Fruit fly (Drosophila melanogaster): ENCODE data around the gene IKKbeta.

IKKbeta gene

DNA sequence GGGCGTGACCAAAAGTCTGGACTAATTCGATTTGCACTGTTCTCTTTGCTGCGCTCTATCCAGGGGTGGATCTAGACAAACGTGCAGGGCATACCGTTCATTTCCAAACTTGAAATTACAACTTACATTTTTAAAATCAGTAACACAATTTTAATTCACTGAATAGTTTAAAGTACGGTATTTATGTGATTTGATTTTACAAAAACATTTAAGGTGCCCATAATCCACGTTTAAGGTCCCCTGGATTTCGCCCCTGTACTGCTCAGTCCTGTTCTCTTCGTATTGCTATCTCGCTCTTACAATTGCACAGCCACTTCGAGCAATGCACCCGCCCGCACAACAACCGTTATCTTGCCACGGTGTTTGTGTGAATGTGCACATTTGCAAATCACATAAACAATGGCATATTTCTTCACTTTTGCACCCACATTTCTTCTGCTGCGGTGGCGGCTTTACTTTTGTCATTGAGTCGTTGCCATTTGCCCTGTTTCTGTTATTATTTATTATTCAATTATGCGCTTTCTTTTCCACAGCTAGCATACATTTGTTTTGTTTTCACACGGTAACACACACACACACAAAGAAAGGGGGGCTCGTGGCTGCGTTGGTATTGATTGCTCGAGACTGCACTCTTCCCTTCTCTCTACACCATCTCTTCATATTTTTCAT, 48.6 kb upstream of the IKKbeta start (continued):
- TF ChIP-seq topi (GFP tag; optimal IDR thresholded peaks at IDR 0.05), result peak; percentile 99
- peak; percentile 98 for TF ChIP-seq CG34406 (GFP tag; optimal IDR thresholded peaks at IDR 0.05)
- TF ChIP-seq Hr38 (GFP tag; optimal IDR thresholded peaks at IDR 0.05), result peak; percentile 66
- TF ChIP-seq esn (GFP tag; optimal IDR thresholded peaks at IDR 0.05), result peak; percentile 99
- TF ChIP-seq CG6163 (GFP tag; IDR thresholded peaks at IDR 0.05), result peak; percentile 99
- TF ChIP-seq salr (GFP tag; optimal IDR thresholded peaks at IDR 0.05), result peak; percentile 96 to 98
- peak; percentile 97 for TF ChIP-seq vri (GFP tag; optimal IDR thresholded peaks at IDR 0.05)
- TF ChIP-seq Hr4 (GFP tag; optimal IDR thresholded peaks at IDR 0.05), result peak; percentile 99
- TF ChIP-seq CG9139 (GFP tag; optimal IDR thresholded peaks at IDR 0.05), result peak; percentile 97

DNA sequence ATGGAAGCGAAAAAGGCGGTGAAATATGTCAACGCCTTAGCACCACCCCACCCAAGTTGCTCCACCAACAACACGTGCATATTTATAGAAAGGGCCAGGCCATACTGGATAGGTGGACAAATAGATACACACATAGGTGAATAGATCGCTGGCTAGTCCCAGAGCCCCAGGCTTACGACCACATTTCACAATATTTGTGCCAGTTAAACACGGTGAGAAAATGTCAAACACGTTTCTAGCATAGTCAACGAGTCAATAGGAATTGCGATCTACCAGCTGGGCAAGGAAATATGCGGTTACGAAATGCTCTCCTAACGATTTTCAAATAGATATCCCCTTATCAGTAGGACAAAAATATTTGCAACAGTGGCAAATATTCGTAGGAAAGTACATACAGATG, 45.7 kb upstream of the IKKbeta start:
- TF ChIP-seq fkh (GFP tag; optimal IDR thresholded peaks at IDR 0.05), result peak; percentile 35
- no peak for TF ChIP-seq spab (GFP tag; optimal IDR thresholded peaks at IDR 0.05)
- TF ChIP-seq Gug (GFP tag; IDR thresholded peaks at IDR 0.05), result no peak
- no peak for TF ChIP-seq Smox (GFP tag; optimal IDR thresholded peaks at IDR 0.05)
- TF ChIP-seq Eip78C (GFP tag), result peak; percentile 28
- TF ChIP-seq CG6276 (GFP tag; optimal IDR thresholded peaks at IDR 0.05), result no peak
- no peak for TF ChIP-seq svp (GFP tag)
- TF ChIP-seq OdsH (GFP tag; optimal IDR thresholded peaks at IDR 0.05), result no peak
- no peak for TF ChIP-seq CG31627 (GFP tag; optimal IDR thresholded peaks at IDR 0.05)
- TF ChIP-seq CG10631 (GFP tag; optimal IDR thresholded peaks at IDR 0.05), result no peak
- TF ChIP-seq acj6 (GFP tag; optimal IDR thresholded peaks at IDR 0.05), result no peak
- TF ChIP-seq pdm3 (GFP tag; optimal IDR thresholded peaks at IDR 0.05), result no peak
- TF ChIP-seq dac (GFP tag; optimal IDR thresholded peaks at IDR 0.05), result no peak
- TF ChIP-seq Ets96B (tag; optimal IDR thresholded peaks at IDR 0.05), result no peak
- no peak for TF ChIP-seq salr (GFP tag; optimal IDR thresholded peaks at IDR 0.05)
- TF ChIP-seq CG32006 (GFP tag; optimal IDR thresholded peaks at IDR 0.05), result peak; percentile 17
- no peak for TF ChIP-seq Hr38 (GFP tag; optimal IDR thresholded peaks at IDR 0.05)
- no peak for TF ChIP-seq Ets21C (GFP tag; optimal IDR thresholded peaks at IDR 0.05)

- peak; percentile 60 for TF ChIP-seq Met (GFP tag; optimal IDR thresholded peaks at IDR 0.05)
- no peak for TF ChIP-seq Ets21C (GFP tag; optimal IDR thresholded peaks at IDR 0.05)
- TF ChIP-seq esn (GFP tag; optimal IDR thresholded peaks at IDR 0.05), result peak; percentile 75
- TF ChIP-seq fd59A (GFP tag; optimal IDR thresholded peaks at IDR 0.05), result peak; percentile 71
- TF ChIP-seq CG7368 (GFP tag; optimal IDR thresholded peaks at IDR 0.05), result peak; percentile 70
- peak; percentile 40 for TF ChIP-seq Hr39 (GFP tag; optimal IDR thresholded peaks at IDR 0.05)
- TF ChIP-seq CG11762 (GFP tag; optimal IDR thresholded peaks at IDR 0.05; ENCODE audit: insufficient read depth), result peak; percentile 80
- TF ChIP-seq Sox15 (GFP tag; optimal IDR thresholded peaks at IDR 0.05), result peak; percentile 57
- peak; percentile 94 for TF ChIP-seq CG32006 (GFP tag; optimal IDR thresholded peaks at IDR 0.05)
- peak; percentile 65 for TF ChIP-seq CG9139 (GFP tag; optimal IDR thresholded peaks at IDR 0.05)
- TF ChIP-seq ss (GFP tag; optimal IDR thresholded peaks at IDR 0.05), result peak; percentile 83 to 89
- peak; percentile 86 for TF ChIP-seq CG10631 (GFP tag; optimal IDR thresholded peaks at IDR 0.05)
- peak; percentile 84 for TF ChIP-seq achi (GFP tag; optimal IDR thresholded peaks at IDR 0.05)
- TF ChIP-seq CG6792 (GFP tag; optimal IDR thresholded peaks at IDR 0.05), result peak; percentile 73
- peak; percentile 76 for TF ChIP-seq CG10669 (GFP tag; optimal IDR thresholded peaks at IDR 0.05)
- TF ChIP-seq CG8319 (GFP tag; optimal IDR thresholded peaks at IDR 0.05), result peak; percentile 61
- TF ChIP-seq pdm3 (GFP tag; optimal IDR thresholded peaks at IDR 0.05), result peak; percentile 74
- TF ChIP-seq CG8119 (GFP tag; IDR thresholded peaks at IDR 0.05), result peak; percentile 82
- TF ChIP-seq lz (GFP tag; optimal IDR thresholded peaks at IDR 0.05), result peak; percentile 58
- no peak for TF ChIP-seq fd85E (GFP tag; optimal IDR thresholded peaks at IDR 0.05)
- no peak for TF ChIP-seq Eip93F (GFP tag; optimal IDR thresholded peaks at IDR 0.05)
- peak; percentile 37 for TF ChIP-seq Sox14 (GFP tag; optimal IDR thresholded peaks at IDR 0.05)
- peak; percentile 87 for TF ChIP-seq OdsH (GFP tag; optimal IDR thresholded peaks at IDR 0.05)
- TF ChIP-seq cyc (GFP tag; optimal IDR thresholded peaks at IDR 0.05), result peak; percentile 57
- TF ChIP-seq Hr38 (GFP tag; optimal IDR thresholded peaks at IDR 0.05), result no peak
- peak; percentile 77 for TF ChIP-seq eg (GFP tag; IDR thresholded peaks at IDR 0.05)
- TF ChIP-seq spab (GFP tag; optimal IDR thresholded peaks at IDR 0.05), result peak; percentile 83
- TF ChIP-seq fkh (GFP tag; optimal IDR thresholded peaks at IDR 0.05), result peak; percentile 23
- TF ChIP-seq CG8632 (GFP tag; optimal IDR thresholded peaks at IDR 0.05), result peak; percentile 77
- peak; percentile 14 for TF ChIP-seq svp (GFP tag)
- peak; percentile 63 for TF ChIP-seq dac (GFP tag; optimal IDR thresholded peaks at IDR 0.05)
- peak; percentile 72; the same call in 1 of the 2 replicates for TF ChIP-seq CG15336 (GFP tag; IDR thresholded peaks at IDR 0.05)
These were observed 44.9 kb upstream of the IKKbeta start for dm6 chr3R:16094011-16094729.
